Worm (Caenorhabditis elegans) whole organism, L3 larva: ENCODE results near the gene nipi-3.

Experiments used
- ZK546.5 ChIP-seq: sonication (generic microtip); optimal IDR thresholded peaks from 2 replicates; lab custom pipeline; 2017; ENCODE audit warnings: missing biosample characterization, missing genetic modification characterization
- egl-27 ChIP-seq: sonication (generic microtip); optimal IDR thresholded peaks from 4 replicates; lab custom pipeline; 2017; ENCODE audit warnings: missing biosample characterization, missing genetic modification reagents, missing genetic modification characterization
- fkh-10 ChIP-seq: sonication (generic microtip); optimal IDR thresholded peaks from 2 replicates; lab custom pipeline; 2017; ENCODE audit warnings: missing biosample characterization, missing genetic modification reagents, missing genetic modification characterization
- lin-39 ChIP-seq: fragments of 150-350 bp; optimal IDR thresholded peaks from 2 replicates; lab custom pipeline; 2018; ENCODE audit warnings: missing biosample characterization, missing genetic modification reagents, missing genetic modification characterization
- nhr-11 ChIP-seq: fragments of 150-350 bp; optimal IDR thresholded peaks from 2 replicates; lab custom pipeline; 2014; ENCODE audit warnings: missing biosample characterization, missing genetic modification characterization
- nhr-12 ChIP-seq: fragments of 150-350 bp; optimal IDR thresholded peaks from 2 replicates; lab custom pipeline; 2014; ENCODE audit warnings: missing biosample characterization, missing genetic modification characterization
- nhr-23 ChIP-seq: fragments of 150-350 bp; optimal IDR thresholded peaks from 2 replicates; lab custom pipeline; 2014; ENCODE audit warnings: missing biosample characterization, missing genetic modification reagents, missing genetic modification characterization
- nhr-76 ChIP-seq: fragments of 150-350 bp; sonication (generic microtip); optimal IDR thresholded peaks from 5 replicates; lab custom pipeline; 2014; ENCODE audit warnings: missing biosample characterization, missing genetic modification characterization
- pha-4 ChIP-seq: fragments of 150-350 bp; optimal IDR thresholded peaks from 2 replicates; lab custom pipeline; 2014; ENCODE audit warnings: missing biosample characterization, missing genetic modification reagents, missing genetic modification characterization
- pqm-1 ChIP-seq: fragments of 150-350 bp; optimal IDR thresholded peaks from 2 replicates; lab custom pipeline; 2017; ENCODE audit warnings: missing biosample characterization, missing genetic modification characterization, inconsistent platforms
- snpc-4 ChIP-seq: fragments of 150-350 bp; optimal IDR thresholded peaks from 2 replicates; lab custom pipeline; 2014; ENCODE audit warnings: missing biosample characterization, missing genetic modification characterization
- ztf-11 ChIP-seq: fragments of 150-350 bp; optimal IDR thresholded peaks from 2 replicates; lab custom pipeline; 2014; ENCODE audit warnings: missing biosample characterization, missing genetic modification characterization

ce11 chrX:15599925-15600324 is 7.8 kb upstream of the nipi-3 start:
- no peak for TF ChIP-seq pqm-1 (tag; lab: Kevin White, UChicago)
- no peak for TF ChIP-seq nhr-76 (tag; lab: Kevin White, UChicago)
- no peak for TF ChIP-seq lin-39
- no peak for TF ChIP-seq pha-4 (tag; lab: Kevin White, UChicago)
- no peak for TF ChIP-seq ZK546.5 (tag; lab: Kevin White, UChicago)
- no peak for TF ChIP-seq nhr-12 (tag; lab: Kevin White, UChicago)
- no peak for TF ChIP-seq ztf-11 (tag; lab: Kevin White, UChicago)
- no peak for TF ChIP-seq egl-27 (tag; lab: Kevin White, UChicago)
- TF ChIP-seq fkh-10 (GFP tag; lab: Kevin White, UChicago), result no peak
- no peak for TF ChIP-seq nhr-23 (tag; lab: Kevin White, UChicago)
- TF ChIP-seq nhr-11 (tag; lab: Kevin White, UChicago), result no peak
- no peak for TF ChIP-seq snpc-4
